Fruit fly (Drosophila melanogaster) whole organism, wandering third instar larva: ENCODE data around the gene Best3.

ENCODE experiments used
- Hr78 ChIP-seq: fragments of >200 bp; optimal IDR thresholded peaks from 2 replicates; lab custom pipeline; 2017; ENCODE audit warnings: missing biosample characterization, missing genetic modification characterization
- Myc ChIP-seq: fragments of >200 bp; optimal IDR thresholded peaks from 2 replicates; lab custom pipeline; 2017
- h ChIP-seq: fragments of 200-800 bp; sonication (Bioruptor generic); optimal IDR thresholded peaks from 3 replicates; lab custom pipeline; 2016; ENCODE audit warnings: missing biosample characterization, mild to moderate bottlenecking, missing genetic modification characterization
- pan ChIP-seq: fragments of >200 bp; optimal IDR thresholded peaks from 2 replicates; lab custom pipeline; 2017
- psq ChIP-seq: fragments of 200-800 bp; sonication (Bioruptor generic); optimal IDR thresholded peaks from 3 replicates; lab custom pipeline; 2017; ENCODE audit warnings: missing biosample characterization, mild to moderate bottlenecking, missing genetic modification characterization, moderate library complexity
- sv ChIP-seq: fragments of 200-800 bp; sonication (Bioruptor generic); optimal IDR thresholded peaks from 3 replicates; lab custom pipeline; 2016; ENCODE audit warnings: missing biosample characterization, missing genetic modification characterization
- usp ChIP-seq: fragments of >200 bp; optimal IDR thresholded peaks from 2 replicates; lab custom pipeline; 2017; ENCODE audit warnings: missing biosample characterization, missing genetic modification characterization

dm6 chr3L:15286948-15287347 is 15.6 kb downstream of the Best3 start:
- no peak for TF ChIP-seq h (GFP tag; lab: Kevin White, UChicago)
- TF ChIP-seq sv (GFP tag; lab: Kevin White, UChicago) = no peak
- no peak for TF ChIP-seq Myc
- TF ChIP-seq psq (GFP tag; lab: Kevin White, UChicago) = no peak
- no peak for TF ChIP-seq Hr78 (GFP tag; lab: Kevin White, UChicago)
- no peak for TF ChIP-seq usp (GFP tag; lab: Kevin White, UChicago)
- no peak for TF ChIP-seq pan
